Fruit fly (Drosophila melanogaster): ENCODE data around the gene 5-HT2A.

DNA sequence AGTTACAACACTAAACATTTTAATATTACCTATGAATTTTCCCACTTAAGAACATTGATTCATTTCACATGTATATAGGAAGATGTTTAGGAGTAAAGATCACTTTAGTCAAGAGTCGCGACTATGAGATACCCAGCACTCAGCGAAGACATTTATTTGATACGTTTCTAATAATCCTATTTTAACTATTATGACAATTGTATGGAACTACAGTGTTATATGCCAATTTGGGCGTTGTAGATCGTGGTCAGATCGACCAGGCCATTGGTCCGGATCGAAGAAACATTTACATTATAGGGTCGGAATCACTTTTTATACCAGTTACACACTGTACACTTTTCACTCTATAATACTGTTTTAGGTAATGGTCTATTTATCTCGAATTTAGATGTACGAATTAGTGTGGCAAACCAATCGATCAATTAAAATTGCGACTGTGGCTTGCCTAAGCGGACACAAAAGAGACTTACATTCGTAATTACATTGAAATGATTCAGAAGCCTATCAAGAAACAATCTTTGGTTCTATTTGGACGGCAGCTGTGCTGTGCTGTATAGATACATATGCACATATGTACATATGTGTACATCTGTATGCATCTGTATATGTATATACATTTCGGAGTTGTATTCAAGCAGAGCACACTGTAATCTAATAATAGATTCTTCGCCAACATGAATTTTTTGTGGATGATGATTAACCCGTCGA is 28.0 kb downstream of the 5-HT2A start:
- TF ChIP-seq Usf (GFP tag; optimal IDR thresholded peaks at IDR 0.05) (no peak), CG11695 (GFP tag; IDR thresholded peaks at IDR 0.05) (no peak), pan (optimal IDR thresholded peaks at IDR 0.05) (no peak), pan (GFP tag; optimal IDR thresholded peaks at IDR 0.05 in 1 of 2, IDR thresholded peaks at IDR 0.05 in 1 of 2) (no peak), Hand (GFP tag; optimal IDR thresholded peaks at IDR 0.05) (no peak), Hmx (GFP tag; optimal IDR thresholded peaks at IDR 0.05) (no peak), YL-1 (GFP tag; optimal IDR thresholded peaks at IDR 0.05) (no peak), Aef1 (GFP tag; IDR thresholded peaks at IDR 0.05) (no peak), CG1832 (GFP tag; optimal IDR thresholded peaks at IDR 0.05) (no peak), CG8924 (tag; optimal IDR thresholded peaks at IDR 0.05) (no peak), ewg (GFP tag; optimal IDR thresholded peaks at IDR 0.05) (no peak), Mad (GFP tag; optimal IDR thresholded peaks at IDR 0.05) (no peak), CG1024 (GFP tag; IDR thresholded peaks at IDR 0.05) (no peak)
